Fruit fly (Drosophila melanogaster) whole organism, embryonic: Measurements from ENCODE around the gene RpL36.

ENCODE experiments used
- Aef1 ChIP-seq: fragments of 200-800 bp; sonication (Bioruptor generic); IDR thresholded peaks from 3 replicates; pipeline ENCODE4 v1.3.6; 2022; ENCODE audit warnings: missing biosample characterization, missing genetic modification characterization
- Atf-2 ChIP-seq: fragments of 200-800 bp; sonication (Bioruptor generic); optimal IDR thresholded peaks from 2 replicates; lab custom pipeline; 2016; ENCODE audit warnings: missing biosample characterization, missing genetic modification characterization
- Atf6 ChIP-seq: fragments of 200-800 bp; sonication (Bioruptor generic); IDR thresholded peaks from 2 replicates; pipeline ENCODE4 v1.3.6; 2022; ENCODE audit warnings: missing biosample characterization, missing genetic modification characterization
- Awh ChIP-seq: fragments of 200-800 bp; sonication (Bioruptor generic); IDR thresholded peaks from 2 replicates; pipeline ENCODE4, ENCODE4 v1.3.6; 2022; ENCODE audit warnings: missing biosample characterization, missing genetic modification characterization
- CG10267 ChIP-seq: fragments of 200-800 bp; sonication (Bioruptor generic); optimal IDR thresholded peaks from 2 replicates; lab custom pipeline; 2018; ENCODE audit warnings: missing biosample characterization, mild to moderate bottlenecking, missing genetic modification characterization, moderate library complexity
- CG12744 ChIP-seq: fragments of 200-800 bp; sonication (Bioruptor generic); optimal IDR thresholded peaks from 2 replicates; lab custom pipeline; 2016; ENCODE audit warnings: missing biosample characterization, missing genetic modification characterization
- CG13775 ChIP-seq: fragments of 200-800 bp; sonication (Bioruptor generic); optimal IDR thresholded peaks from 3 replicates; lab custom pipeline; 2017; ENCODE audit warnings: missing biosample characterization, mild to moderate bottlenecking, missing genetic modification characterization
- CG14965 ChIP-seq: fragments of 200-800 bp; sonication (Bioruptor generic); optimal IDR thresholded peaks from 2 replicates; lab custom pipeline; 2016; ENCODE audit warnings: missing biosample characterization, missing genetic modification characterization, borderline replicate concordance
- CG15514 ChIP-seq: fragments of 200-800 bp; sonication (Bioruptor generic); optimal IDR thresholded peaks from 3 replicates; lab custom pipeline; 2017; ENCODE audit warnings: missing biosample characterization, missing genetic modification characterization, mild to moderate bottlenecking, moderate library complexity, missing genetic modification reagents
- CG16779 ChIP-seq: fragments of 200-800 bp; sonication (Bioruptor generic); IDR thresholded peaks from 2 replicates; pipeline ENCODE4 v1.3.6; 2022; ENCODE audit warnings: missing biosample characterization, missing genetic modification characterization
- CG17186 ChIP-seq: fragments of 200-800 bp; sonication (Bioruptor generic); optimal IDR thresholded peaks from 3 replicates; lab custom pipeline; 2017; ENCODE audit warnings: missing biosample characterization, missing genetic modification reagents, missing genetic modification characterization
- CG2120 ChIP-seq: fragments of 200-800 bp; sonication (Bioruptor generic); optimal IDR thresholded peaks from 3 replicates; lab custom pipeline; 2016; ENCODE audit warnings: missing biosample characterization, missing genetic modification characterization
- CG32772 ChIP-seq: fragments of 200-800 bp; sonication (Bioruptor generic); IDR thresholded peaks from 2 replicates; pipeline ENCODE4 v1.3.6; 2022; ENCODE audit warnings: missing biosample characterization, missing genetic modification characterization
- CG4707 ChIP-seq: fragments of 200-800 bp; sonication (Bioruptor generic); optimal IDR thresholded peaks from 2 replicates; lab custom pipeline; 2018; ENCODE audit warnings: missing biosample characterization, mild to moderate bottlenecking, missing genetic modification characterization, moderate library complexity
- CG4820 ChIP-seq: fragments of 200-800 bp; sonication (Bioruptor generic); optimal IDR thresholded peaks from 3 replicates; lab custom pipeline; 2016; ENCODE audit warnings: missing biosample characterization, missing genetic modification characterization
- CG8924 ChIP-seq: fragments of 200-800 bp; optimal IDR thresholded peaks from 3 replicates; lab custom pipeline; 2019; ENCODE audit warnings: missing biosample characterization, mild to moderate bottlenecking, missing genetic modification characterization, moderate library complexity
- CG9727 ChIP-seq: fragments of 200-800 bp; sonication (Bioruptor generic); optimal IDR thresholded peaks from 3 replicates; lab custom pipeline; 2017; ENCODE audit warnings: missing biosample characterization, mild to moderate bottlenecking, missing genetic modification characterization
- CG9876 ChIP-seq: fragments of 200-800 bp; sonication (Bioruptor generic); optimal IDR thresholded peaks from 2 replicates; lab custom pipeline; 2016; ENCODE audit warnings: missing biosample characterization, missing genetic modification characterization
- ERR ChIP-seq: fragments of 200-800 bp; sonication (Bioruptor generic); optimal IDR thresholded peaks from 2 replicates; lab custom pipeline; 2016; ENCODE audit warnings: missing biosample characterization, missing genetic modification characterization
- Fer2 ChIP-seq: fragments of 200-800 bp; sonication (Bioruptor generic); optimal IDR thresholded peaks from 2 replicates; lab custom pipeline; 2018; ENCODE audit warnings: missing biosample characterization, mild to moderate bottlenecking, missing genetic modification characterization, moderate library complexity
- H15 ChIP-seq: fragments of 200-800 bp; sonication (Bioruptor generic); IDR thresholded peaks from 3 replicates; pipeline ENCODE4 v1.3.6; 2022; ENCODE audit warnings: missing biosample characterization, missing genetic modification characterization
- H2.0 ChIP-seq: fragments of 200-800 bp; sonication (Bioruptor generic); IDR thresholded peaks from 2 replicates; pipeline ENCODE4 v1.3.6; 2022; ENCODE audit warnings: missing biosample characterization, missing genetic modification characterization
- Nf-YA ChIP-seq: fragments of 200-800 bp; sonication (Bioruptor generic); IDR thresholded peaks from 2 replicates; pipeline ENCODE4 v1.3.6; 2022; ENCODE audit warnings: missing biosample characterization, missing genetic modification characterization
- Ravus ChIP-seq: fragments of 200-800 bp; sonication (Bioruptor generic); IDR thresholded peaks from 2 replicates; pipeline ENCODE4 v1.3.6; 2022; ENCODE audit warnings: missing biosample characterization, missing genetic modification characterization
- Trl ChIP-seq, 3 experiments: fragments of >200 bp in 2 of 3; fragments of 200-800 bp in 1 of 3; sonication (Bioruptor generic) in 1 of 3; optimal IDR thresholded peaks; 2 replicates in 1 of 3; 3 replicates in 2 of 3; lab custom pipeline; 2016 to 2017; ENCODE audit warnings: missing biosample characterization in 1 of 3, missing genetic modification characterization in 1 of 3
- ap ChIP-seq: fragments of 200-800 bp; sonication (Bioruptor generic); IDR thresholded peaks from 2 replicates; pipeline ENCODE4 v1.3.6; 2022; ENCODE audit warnings: missing biosample characterization, missing genetic modification characterization
- cas ChIP-seq: fragments of 200-800 bp; sonication (Bioruptor generic); IDR thresholded peaks from 2 replicates; pipeline ENCODE4 v1.3.6; 2022; ENCODE audit warnings: missing biosample characterization, missing genetic modification characterization
- ci ChIP-seq: fragments of 200-800 bp; sonication (Bioruptor generic); IDR thresholded peaks from 3 replicates; pipeline ENCODE4 v1.3.6; 2022; ENCODE audit warnings: missing biosample characterization, missing genetic modification characterization
- corto ChIP-seq: fragments of 200-800 bp; sonication (Bioruptor generic); optimal IDR thresholded peaks from 2 replicates; lab custom pipeline; 2016; ENCODE audit warnings: missing biosample characterization, mild to moderate bottlenecking, missing genetic modification characterization, moderate library complexity
- crp ChIP-seq, 2 experiments: fragments of 200-800 bp; sonication (Bioruptor generic); optimal IDR thresholded peaks; 2 replicates in 1 of 2; 3 replicates in 1 of 2; lab custom pipeline; 2017; ENCODE audit warnings: missing biosample characterization in 2 of 2, missing genetic modification characterization in 2 of 2, mild to moderate bottlenecking in 1 of 2, moderate library complexity in 1 of 2
- da ChIP-seq: fragments of 200-800 bp; sonication (Bioruptor generic); optimal IDR thresholded peaks from 2 replicates; lab custom pipeline; 2016; ENCODE audit warnings: missing biosample characterization, missing genetic modification characterization
- dmrt11E ChIP-seq: fragments of 200-800 bp; sonication (Bioruptor generic); optimal IDR thresholded peaks from 3 replicates; lab custom pipeline; 2018; ENCODE audit warnings: missing biosample characterization, mild to moderate bottlenecking, missing genetic modification characterization, moderate library complexity
- dpn ChIP-seq, 2 experiments: fragments of 200-800 bp; sonication (Bioruptor generic); optimal IDR thresholded peaks; 3 replicates each; lab custom pipeline; 2016; ENCODE audit warnings: missing biosample characterization in 2 of 2, missing genetic modification characterization in 2 of 2
- gcm ChIP-seq: fragments of 200-800 bp; sonication (Bioruptor generic); optimal IDR thresholded peaks from 2 replicates; lab custom pipeline; 2019; ENCODE audit warnings: missing biosample characterization, mild to moderate bottlenecking, missing genetic modification characterization, moderate library complexity
- gsb-n ChIP-seq: fragments of 200-800 bp; sonication (Bioruptor generic); optimal IDR thresholded peaks from 3 replicates; lab custom pipeline; 2018; ENCODE audit warnings: missing biosample characterization, mild to moderate bottlenecking, missing genetic modification characterization
- jumu ChIP-seq: fragments of 200-800 bp; sonication (Bioruptor generic); optimal IDR thresholded peaks from 3 replicates; lab custom pipeline; 2016; ENCODE audit warnings: missing biosample characterization, missing genetic modification characterization
- oc ChIP-seq: fragments of 200-800 bp; sonication (Bioruptor generic); optimal IDR thresholded peaks from 2 replicates; lab custom pipeline; 2018; ENCODE audit warnings: missing biosample characterization, mild to moderate bottlenecking, missing genetic modification characterization, moderate library complexity
- peb ChIP-seq: fragments of 200-800 bp; sonication (Bioruptor generic); IDR thresholded peaks from 2 replicates; pipeline ENCODE4 v1.3.6; 2022; ENCODE audit warnings: missing biosample characterization, missing genetic modification characterization
- prd ChIP-seq, 3 experiments: fragments of >200 bp in 2 of 3; fragments of 200-800 bp in 1 of 3; sonication (Bioruptor generic) in 1 of 3; optimal IDR thresholded peaks in 2 of 3; IDR thresholded peaks in 1 of 3; 2 replicates in 2 of 3; 3 replicates in 1 of 3; pipeline versions ENCODE4 v1.3.6 to Lab custom; 2017 to 2022; ENCODE audit warnings: missing biosample characterization in 1 of 3, missing genetic modification characterization in 1 of 3
- repo ChIP-seq: fragments of 200-800 bp; sonication (Bioruptor generic); optimal IDR thresholded peaks from 2 replicates; lab custom pipeline; 2016; ENCODE audit warnings: missing biosample characterization, missing genetic modification characterization
- schlank ChIP-seq: fragments of 200-800 bp; sonication (Bioruptor generic); optimal IDR thresholded peaks from 2 replicates; lab custom pipeline; 2018; ENCODE audit warnings: missing biosample characterization, mild to moderate bottlenecking, missing genetic modification characterization
- sd ChIP-seq: fragments of 200-800 bp; sonication (Bioruptor generic); optimal IDR thresholded peaks from 3 replicates; lab custom pipeline; 2018; ENCODE audit warnings: missing biosample characterization, mild to moderate bottlenecking, missing genetic modification characterization, moderate library complexity
- seq ChIP-seq: fragments of 200-800 bp; sonication (Bioruptor generic); IDR thresholded peaks from 2 replicates; pipeline ENCODE4 v1.3.6; 2022; ENCODE audit warnings: missing biosample characterization, missing genetic modification characterization
- sna ChIP-seq: fragments of 200-800 bp; sonication (Bioruptor generic); IDR thresholded peaks from 2 replicates; pipeline ENCODE4 v1.3.6; 2022; ENCODE audit warnings: missing biosample characterization, missing genetic modification characterization; ENCODE audit not compliant: partially characterized antibody
- sob ChIP-seq: fragments of 200-800 bp; sonication (Bioruptor generic); IDR thresholded peaks from 2 replicates; pipeline ENCODE4 v1.3.6; 2022; ENCODE audit warnings: missing biosample characterization, missing genetic modification characterization
- tgo ChIP-seq: fragments of 200-800 bp; sonication (Bioruptor generic); IDR thresholded peaks from 3 replicates; pipeline ENCODE4 v1.3.6; 2022; ENCODE audit warnings: missing biosample characterization, missing genetic modification characterization
- trh ChIP-seq: fragments of 200-800 bp; sonication (Bioruptor generic); optimal IDR thresholded peaks from 2 replicates; lab custom pipeline; 2016; ENCODE audit warnings: missing biosample characterization, missing genetic modification characterization
- vnd ChIP-seq: fragments of 200-800 bp; sonication (Bioruptor generic); IDR thresholded peaks from 3 replicates; pipeline ENCODE4 v1.3.6; 2022; ENCODE audit warnings: missing biosample characterization, missing genetic modification characterization; ENCODE audit not compliant: partially characterized antibody

The RpL36 gene

dm6 chrX:655492-656379 lies 26.5 kb upstream of the RpL36 start, which contains the start of the genes Hmt4-20 and SkpA (continued):
- TF ChIP-seq da (GFP tag; lab: Kevin White, UChicago), result peak; percentile 18
- TF ChIP-seq Atf-2 (GFP tag; lab: Kevin White, UChicago), result no peak
- TF ChIP-seq vnd (GFP tag; lab: Robert Waterston, UW), result peak; percentile 94
- TF ChIP-seq Ravus (GFP tag; lab: Robert Waterston, UW), result no peak
- no peak for TF ChIP-seq dmrt11E
- no peak for TF ChIP-seq gcm (GFP tag; lab: Kevin White, UChicago)
- TF ChIP-seq CG4820 (GFP tag; lab: Kevin White, UChicago), result no peak
- TF ChIP-seq peb (GFP tag; lab: Robert Waterston, UW), result no peak
- TF ChIP-seq CG15514 (GFP tag; lab: Kevin White, UChicago), result peak; percentile 56
- no peak for TF ChIP-seq ap
- no peak for TF ChIP-seq CG16779 (GFP tag; lab: Robert Waterston, UW)
- no peak for TF ChIP-seq seq (GFP tag; lab: Robert Waterston, UW)
- TF ChIP-seq CG17186 (GFP tag; lab: Kevin White, UChicago), result peak; percentile 65
- TF ChIP-seq CG12744 (GFP tag; lab: Kevin White, UChicago), result no peak
- no peak for TF ChIP-seq ERR (GFP tag; lab: Kevin White, UChicago)
- TF ChIP-seq CG9727 (GFP tag; lab: Kevin White, UChicago), result peak; percentile 5
- TF ChIP-seq Nf-YA (GFP tag; lab: Robert Waterston, UW), result no peak
- no peak for TF ChIP-seq tgo (GFP tag; lab: Robert Waterston, UW)
- no peak for TF ChIP-seq CG2120 (GFP tag; lab: Kevin White, UChicago)
- TF ChIP-seq Atf6 (GFP tag; lab: Robert Waterston, UW), result no peak
- peak in 1 of 2 experiments; percentile 30 for TF ChIP-seq Trl (optimal IDR thresholded peaks at IDR 0.05; lab: Kevin White, UChicago)
- no peak for TF ChIP-seq Trl (GFP tag; optimal IDR thresholded peaks at IDR 0.05; lab: Kevin White, UChicago)
- TF ChIP-seq oc, result no peak
- TF ChIP-seq H15 (GFP tag; lab: Robert Waterston, UW), result no peak
- TF ChIP-seq Fer2 (tag; lab: Kevin White, UChicago), result no peak
- no peak for TF ChIP-seq CG8924 (tag; lab: Kevin White, UChicago)
- no peak for TF ChIP-seq crp (GFP tag; optimal IDR thresholded peaks at IDR 0.05; lab: Kevin White, UChicago)
- no peak for TF ChIP-seq cas
- no peak for TF ChIP-seq sd
- TF ChIP-seq trh, result no peak
- TF ChIP-seq CG13775, result peak; percentile 13
- no peak for TF ChIP-seq CG14965 (GFP tag; lab: Kevin White, UChicago)
- no peak for TF ChIP-seq sob
- no peak for TF ChIP-seq CG32772 (GFP tag; lab: Robert Waterston, UW)
- TF ChIP-seq CG4707, result no peak
- TF ChIP-seq gsb-n (tag; lab: Kevin White, UChicago), result no peak
- no peak for TF ChIP-seq dpn (GFP tag; optimal IDR thresholded peaks at IDR 0.05; lab: Kevin White, UChicago)
- no peak for TF ChIP-seq repo
- TF ChIP-seq prd (optimal IDR thresholded peaks at IDR 0.05; lab: Kevin White, UChicago), result no peak
- no peak for TF ChIP-seq prd (GFP tag; IDR thresholded peaks at IDR 0.05; lab: Robert Waterston, UW)
- peak; percentile 85 for TF ChIP-seq sna (GFP tag; lab: Robert Waterston, UW)
- peak; percentile 43 for TF ChIP-seq jumu (GFP tag; lab: Kevin White, UChicago)
- no peak for TF ChIP-seq schlank (tag; lab: Kevin White, UChicago)
- no peak for TF ChIP-seq corto
- TF ChIP-seq CG9876, result no peak
- no peak for TF ChIP-seq Aef1 (GFP tag; lab: Robert Waterston, UW)
- TF ChIP-seq ci (GFP tag; lab: Robert Waterston, UW), result 0 out of 3 replicates have a peak, but pooled peaks have one; percentile 27
- no peak for TF ChIP-seq Awh (GFP tag; lab: Robert Waterston, UW)
- TF ChIP-seq CG10267 (tag; lab: Kevin White, UChicago), result peak; percentile 62
- TF ChIP-seq H2.0 (GFP tag; lab: Robert Waterston, UW), result no peak
